Fruit fly (Drosophila melanogaster): ENCODE measurements around the gene Pgd.

Gene Pgd

DNA sequence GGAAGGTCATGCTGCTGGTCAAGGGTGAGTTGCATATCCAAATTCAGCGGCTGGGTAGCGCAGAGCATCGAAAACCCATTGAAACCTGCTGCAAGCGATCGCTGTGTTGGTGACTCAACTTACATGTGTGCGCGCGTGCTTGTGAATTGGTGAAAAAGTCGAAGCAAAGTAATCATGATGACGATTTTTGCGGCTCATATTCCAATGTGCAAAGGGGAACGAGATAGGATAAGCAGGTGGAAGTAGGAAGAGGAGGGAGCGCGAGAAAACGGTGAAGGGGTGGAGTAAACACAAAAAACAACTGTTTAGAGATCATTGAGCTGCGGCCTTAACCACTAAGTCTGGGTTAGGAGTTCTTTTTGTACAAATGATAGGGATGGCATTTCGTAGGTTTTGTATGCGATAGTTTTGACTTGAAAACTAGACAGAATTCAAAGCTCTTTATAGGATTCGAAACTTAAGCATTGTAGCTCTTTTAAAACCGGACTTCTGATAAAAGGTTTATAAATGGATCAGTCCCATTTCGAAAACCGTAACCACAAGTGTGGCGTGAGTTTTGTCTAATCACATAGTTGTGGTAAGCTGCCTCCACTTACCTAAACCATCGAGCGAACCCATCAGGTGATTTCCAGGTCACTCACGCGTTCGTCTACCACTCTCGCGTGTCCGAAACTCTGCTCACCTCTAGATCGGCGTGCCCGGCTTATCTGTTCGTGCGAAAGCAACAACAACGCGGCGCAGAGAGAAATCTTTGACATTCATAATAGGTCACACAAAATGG is 944 bp downstream of the Pgd start:
- TF ChIP-seq Vsx2 (GFP tag; optimal IDR thresholded peaks at IDR 0.05; ENCODE audit: partially characterized antibody): no peak
- no peak for TF ChIP-seq brk (GFP tag; optimal IDR thresholded peaks at IDR 0.05)
- TF ChIP-seq CG32264 (GFP tag; optimal IDR thresholded peaks at IDR 0.05): peak; percentile 18
- TF ChIP-seq sage (GFP tag; optimal IDR thresholded peaks at IDR 0.05): no peak
- TF ChIP-seq Hnf4 (GFP tag; optimal IDR thresholded peaks at IDR 0.05): peak; percentile 67
- no peak for TF ChIP-seq Mio (GFP tag; optimal IDR thresholded peaks at IDR 0.05)
- TF ChIP-seq dsf (GFP tag; optimal IDR thresholded peaks at IDR 0.05; ENCODE audit: borderline replicate concordance): no peak
- TF ChIP-seq dmrt93B (GFP tag; optimal IDR thresholded peaks at IDR 0.05): peak; percentile 41
- TF ChIP-seq Dfd (GFP tag; optimal IDR thresholded peaks at IDR 0.05): no peak
- TF ChIP-seq Hr78 (GFP tag; optimal IDR thresholded peaks at IDR 0.05): no peak
- TF ChIP-seq Jra (GFP tag; optimal IDR thresholded peaks at IDR 0.05): peak; percentile 12
- TF ChIP-seq psq (GFP tag; optimal IDR thresholded peaks at IDR 0.05): peak; percentile 54
- no peak for TF ChIP-seq dl (GFP tag; optimal IDR thresholded peaks at IDR 0.05; ENCODE audit: insufficient read depth in 1 of 2, partially characterized antibody in 2 of 2)
- peak; percentile 74 for TF ChIP-seq br (GFP tag; optimal IDR thresholded peaks at IDR 0.05)
- no peak for TF ChIP-seq tai (GFP tag; optimal IDR thresholded peaks at IDR 0.05)
- peak; percentile 80 for TF ChIP-seq woc (GFP tag; optimal IDR thresholded peaks at IDR 0.05)
- TF ChIP-seq CG9705 (GFP tag; optimal IDR thresholded peaks at IDR 0.05): peak; percentile 8
- TF ChIP-seq Rel (GFP tag; optimal IDR thresholded peaks at IDR 0.05): no peak
- peak; percentile 4 for TF ChIP-seq Rel (tag; optimal IDR thresholded peaks at IDR 0.05)
- TF ChIP-seq Dif (GFP tag; optimal IDR thresholded peaks at IDR 0.05; ENCODE audit: partially characterized antibody): no peak
- no peak for TF ChIP-seq Hr83 (GFP tag; optimal IDR thresholded peaks at IDR 0.05; ENCODE audit: poor library complexity, severe bottlenecking)
- peak; percentile 4 for TF ChIP-seq sv (GFP tag; optimal IDR thresholded peaks at IDR 0.05)
- TF ChIP-seq N (GFP tag; optimal IDR thresholded peaks at IDR 0.05): no peak
- peak; percentile 65 for TF ChIP-seq Sp1 (GFP tag; optimal IDR thresholded peaks at IDR 0.05)
- peak in 1 of 2 experiments; percentile 73 for TF ChIP-seq foxo (GFP tag; optimal IDR thresholded peaks at IDR 0.05)
- TF ChIP-seq CrebA (GFP tag; optimal IDR thresholded peaks at IDR 0.05; ENCODE audit: borderline replicate concordance): no peak
- TF ChIP-seq pan (optimal IDR thresholded peaks at IDR 0.05): no peak
- TF ChIP-seq lola (GFP tag; optimal IDR thresholded peaks at IDR 0.05): no peak
- peak; percentile 66 for TF ChIP-seq fru (GFP tag; optimal IDR thresholded peaks at IDR 0.05)
- TF ChIP-seq rgr (GFP tag; optimal IDR thresholded peaks at IDR 0.05): peak; percentile 64
- TF ChIP-seq OdsH (GFP tag; optimal IDR thresholded peaks at IDR 0.05): peak; percentile 51
- TF ChIP-seq Myc (optimal IDR thresholded peaks at IDR 0.05): no peak
- TF ChIP-seq Abd-B (GFP tag; optimal IDR thresholded peaks at IDR 0.05): no peak
- TF ChIP-seq ey (GFP tag; optimal IDR thresholded peaks at IDR 0.05): peak; percentile 60
- peak; percentile 71 for TF ChIP-seq HLH106 (tag; optimal IDR thresholded peaks at IDR 0.05)
- peak; percentile 14 for TF ChIP-seq GATAd (GFP tag; optimal IDR thresholded peaks at IDR 0.05)
- TF ChIP-seq jim (GFP tag; optimal IDR thresholded peaks at IDR 0.05): no peak
- peak; percentile 71 for TF ChIP-seq h (GFP tag; optimal IDR thresholded peaks at IDR 0.05)
- no peak for TF ChIP-seq usp (GFP tag; optimal IDR thresholded peaks at IDR 0.05)

DNA sequence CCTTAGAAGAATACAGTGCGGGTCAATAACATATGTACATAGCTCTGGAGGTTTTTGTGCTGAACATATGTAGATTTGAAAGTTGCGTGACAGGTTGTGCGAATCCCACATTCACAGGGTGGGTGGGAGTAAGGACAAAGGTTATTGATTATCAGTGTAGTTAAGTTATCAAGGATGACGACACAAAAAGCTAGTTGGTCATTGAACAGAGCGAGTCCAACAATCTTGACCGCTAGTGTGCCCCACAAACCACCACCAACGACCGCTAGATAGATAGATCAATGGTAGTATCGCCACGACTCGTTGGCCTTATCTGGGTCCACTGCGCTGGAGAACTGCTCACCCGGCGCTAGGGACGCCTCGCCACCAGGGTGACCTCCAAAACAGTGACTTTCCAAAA is 1.6 kb downstream of the Pgd start:
- TF ChIP-seq CG9705 (GFP tag; optimal IDR thresholded peaks at IDR 0.05): no peak
- no peak for TF ChIP-seq sage (GFP tag; optimal IDR thresholded peaks at IDR 0.05)
- no peak for TF ChIP-seq Hr78 (GFP tag; optimal IDR thresholded peaks at IDR 0.05)
- TF ChIP-seq GATAd (GFP tag; optimal IDR thresholded peaks at IDR 0.05): no peak
- TF ChIP-seq Dif (GFP tag; optimal IDR thresholded peaks at IDR 0.05; ENCODE audit: partially characterized antibody): no peak
- no peak for TF ChIP-seq Jra (GFP tag; optimal IDR thresholded peaks at IDR 0.05)
- TF ChIP-seq Hr83 (GFP tag; optimal IDR thresholded peaks at IDR 0.05; ENCODE audit: poor library complexity, severe bottlenecking): no peak
- TF ChIP-seq Abd-B (GFP tag; optimal IDR thresholded peaks at IDR 0.05): no peak
- TF ChIP-seq Rel (GFP tag; optimal IDR thresholded peaks at IDR 0.05): no peak
- no peak for TF ChIP-seq Rel (tag; optimal IDR thresholded peaks at IDR 0.05)
- no peak for TF ChIP-seq Hnf4 (GFP tag; optimal IDR thresholded peaks at IDR 0.05)
- TF ChIP-seq dl (GFP tag; optimal IDR thresholded peaks at IDR 0.05; ENCODE audit: insufficient read depth in 1 of 2, partially characterized antibody in 2 of 2): no peak
- no peak for TF ChIP-seq Sp1 (GFP tag; optimal IDR thresholded peaks at IDR 0.05)
- TF ChIP-seq fru (GFP tag; optimal IDR thresholded peaks at IDR 0.05): no peak
- TF ChIP-seq ey (GFP tag; optimal IDR thresholded peaks at IDR 0.05): no peak
- no peak for TF ChIP-seq Mio (GFP tag; optimal IDR thresholded peaks at IDR 0.05)
- TF ChIP-seq CG32264 (GFP tag; optimal IDR thresholded peaks at IDR 0.05): no peak
- no peak for TF ChIP-seq CrebA (GFP tag; optimal IDR thresholded peaks at IDR 0.05; ENCODE audit: borderline replicate concordance)
- no peak for TF ChIP-seq OdsH (GFP tag; optimal IDR thresholded peaks at IDR 0.05)
- TF ChIP-seq HLH106 (tag; optimal IDR thresholded peaks at IDR 0.05): no peak

Measured in whole organism, wandering third instar larva.